Fruit fly (Drosophila melanogaster): Measurements from ENCODE around the gene CG31674.

Gene CG31674

DNA sequence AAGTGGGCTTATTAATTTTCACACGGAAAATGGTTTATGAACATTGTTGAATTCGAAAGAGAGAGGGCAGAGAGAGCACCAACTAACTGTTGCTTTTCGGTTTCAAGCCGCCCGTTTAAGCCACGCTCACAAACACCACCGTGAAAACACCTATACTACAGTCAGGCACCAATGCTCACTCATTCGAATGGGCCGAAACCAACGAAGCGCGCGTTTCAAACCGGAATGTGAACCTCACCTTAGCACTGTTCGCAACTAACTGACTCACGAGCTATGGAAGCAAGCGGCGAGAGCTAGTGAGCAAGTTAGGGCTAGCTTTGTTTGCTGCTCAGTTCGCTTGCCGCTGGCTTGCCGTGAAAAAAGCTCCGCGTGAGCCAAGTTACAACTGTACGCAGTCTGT, 37.2 kb upstream of the CG31674 start (continued):
- TF ChIP-seq BtbVII (GFP tag; optimal IDR thresholded peaks at IDR 0.05) (peak; percentile 60), CG2202 (tag; optimal IDR thresholded peaks at IDR 0.05) (no peak), CG11560 (tag; IDR thresholded peaks at IDR 0.05) (no peak), CG4854 (GFP tag; optimal IDR thresholded peaks at IDR 0.05) (no peak), lmd (GFP tag; IDR thresholded peaks at IDR 0.05) (no peak), CG31388 (GFP tag; optimal IDR thresholded peaks at IDR 0.05) (no peak), CG15479 (GFP tag; optimal IDR thresholded peaks at IDR 0.05) (no peak), CG6683 (GFP tag; optimal IDR thresholded peaks at IDR 0.05) (no peak), ci (GFP tag; IDR thresholded peaks at IDR 0.05) (peak; percentile 79), CG8944 (GFP tag; optimal IDR thresholded peaks at IDR 0.05) (no peak), tap (tag; optimal IDR thresholded peaks at IDR 0.05) (no peak), ham (GFP tag; IDR thresholded peaks at IDR 0.05) (no peak), pb (GFP tag; optimal IDR thresholded peaks at IDR 0.05) (no peak), mld (GFP tag; IDR thresholded peaks at IDR 0.05; ENCODE audit: partially characterized antibody) (no peak), HmgD (GFP tag; optimal IDR thresholded peaks at IDR 0.05) (no peak), Adf1 (GFP tag; IDR thresholded peaks at IDR 0.05) (no peak; the same call in 1 of the 2 replicates), scrt (GFP tag; optimal IDR thresholded peaks at IDR 0.05) (peak; percentile 20), Fer3 (tag; optimal IDR thresholded peaks at IDR 0.05) (peak; percentile 26), CG10543 (GFP tag; optimal IDR thresholded peaks at IDR 0.05) (peak; percentile 57), dati (GFP tag; IDR thresholded peaks at IDR 0.05) (no peak), lov (optimal IDR thresholded peaks at IDR 0.05) (no peak), lov (GFP tag; IDR thresholded peaks at IDR 0.05) (no peak), ap (GFP tag; IDR thresholded peaks at IDR 0.05) (no peak), Nf-YA (GFP tag; IDR thresholded peaks at IDR 0.05) (no peak), CG30020 (tag; optimal IDR thresholded peaks at IDR 0.05) (no peak), CG17829 (tag; optimal IDR thresholded peaks at IDR 0.05) (peak; percentile 24), ken (GFP tag; IDR thresholded peaks at IDR 0.05) (peak; percentile 28; the same call in 1 of the 3 replicates), CkIIα-i1 (GFP tag; IDR thresholded peaks at IDR 0.05) (no peak), CG3065 (GFP tag; optimal IDR thresholded peaks at IDR 0.05) (no peak), lbe (GFP tag; optimal IDR thresholded peaks at IDR 0.05) (no peak), Oaz (GFP tag; IDR thresholded peaks at IDR 0.05) (no peak), CG12659 (GFP tag; optimal IDR thresholded peaks at IDR 0.05) (no peak), nmo (GFP tag; optimal IDR thresholded peaks at IDR 0.05) (no peak), sob (GFP tag; IDR thresholded peaks at IDR 0.05) (0 out of 2 replicates have a peak, but pooled peaks have one; percentile 40), Hsf (GFP tag; optimal IDR thresholded peaks at IDR 0.05) (no peak), CG6654 (GFP tag; optimal IDR thresholded peaks at IDR 0.05) (no peak), CG8089 (GFP tag; optimal IDR thresholded peaks at IDR 0.05) (no peak), CG11504 (tag; optimal IDR thresholded peaks at IDR 0.05) (no peak), CG15514 (GFP tag; optimal IDR thresholded peaks at IDR 0.05) (peak; percentile 60), CG2875 (GFP tag; optimal IDR thresholded peaks at IDR 0.05) (no peak), vfl (GFP tag; optimal IDR thresholded peaks at IDR 0.05) (no peak), TFAM (GFP tag; optimal IDR thresholded peaks at IDR 0.05) (no peak), CG6765 (GFP tag; optimal IDR thresholded peaks at IDR 0.05) (peak; percentile 8), Spps (tag; optimal IDR thresholded peaks at IDR 0.05) (no peak), Blimp-1 (GFP tag; optimal IDR thresholded peaks at IDR 0.05) (no peak), gsb (GFP tag; IDR thresholded peaks at IDR 0.05) (no peak), CG9215 (GFP tag; IDR thresholded peaks at IDR 0.05) (no peak), CG1647 (GFP tag; optimal IDR thresholded peaks at IDR 0.05) (no peak), CG3281 (GFP tag; optimal IDR thresholded peaks at IDR 0.05) (no peak), fd102C (GFP tag; optimal IDR thresholded peaks at IDR 0.05) (no peak), Ssrp (tag; optimal IDR thresholded peaks at IDR 0.05) (no peak), pita (GFP tag; optimal IDR thresholded peaks at IDR 0.05) (no peak)

All from whole organism, embryonic.